Fruit fly (Drosophila melanogaster): ENCODE data around the gene Gss1.

Gene Gss1

dm6 chrX:17856029-17856428, 33.3 kb upstream of the Gss1 start, which contains the start of gene Mco4:
Mco4 (minus strand) TSS chrX:17856129.
- TF ChIP-seq CG34367 (tag; optimal IDR thresholded peaks at IDR 0.05), result no peak
- TF ChIP-seq CG4496 (GFP tag; IDR thresholded peaks at IDR 0.05), result no peak
- no peak for TF ChIP-seq CG14655 (GFP tag; optimal IDR thresholded peaks at IDR 0.05)
- no peak for TF ChIP-seq CG15710 (tag; optimal IDR thresholded peaks at IDR 0.05)
- TF ChIP-seq CG17806 (tag; optimal IDR thresholded peaks at IDR 0.05), result no peak
- no peak for TF ChIP-seq CG8159 (tag; optimal IDR thresholded peaks at IDR 0.05)
- no peak for TF ChIP-seq EcR (GFP tag; optimal IDR thresholded peaks at IDR 0.05)
- no peak for TF ChIP-seq CG9948 (tag; optimal IDR thresholded peaks at IDR 0.05)
- TF ChIP-seq CG32121 (GFP tag; IDR thresholded peaks at IDR 0.05), result no peak
- no peak for TF ChIP-seq CG12605 (GFP tag; IDR thresholded peaks at IDR 0.05)
- no peak for TF ChIP-seq gl (tag; optimal IDR thresholded peaks at IDR 0.05)
- TF ChIP-seq CG13204 (GFP tag; optimal IDR thresholded peaks at IDR 0.05), result no peak
- no peak for TF ChIP-seq Ets98B (GFP tag; IDR thresholded peaks at IDR 0.05)
- no peak for TF ChIP-seq Pif1A (GFP tag; optimal IDR thresholded peaks at IDR 0.05)
- no peak for TF ChIP-seq fd96Ca (GFP tag; IDR thresholded peaks at IDR 0.05)
- TF ChIP-seq rn (GFP tag; IDR thresholded peaks at IDR 0.05), result no peak
- TF ChIP-seq Snoo (tag; optimal IDR thresholded peaks at IDR 0.05), result no peak

DNA sequence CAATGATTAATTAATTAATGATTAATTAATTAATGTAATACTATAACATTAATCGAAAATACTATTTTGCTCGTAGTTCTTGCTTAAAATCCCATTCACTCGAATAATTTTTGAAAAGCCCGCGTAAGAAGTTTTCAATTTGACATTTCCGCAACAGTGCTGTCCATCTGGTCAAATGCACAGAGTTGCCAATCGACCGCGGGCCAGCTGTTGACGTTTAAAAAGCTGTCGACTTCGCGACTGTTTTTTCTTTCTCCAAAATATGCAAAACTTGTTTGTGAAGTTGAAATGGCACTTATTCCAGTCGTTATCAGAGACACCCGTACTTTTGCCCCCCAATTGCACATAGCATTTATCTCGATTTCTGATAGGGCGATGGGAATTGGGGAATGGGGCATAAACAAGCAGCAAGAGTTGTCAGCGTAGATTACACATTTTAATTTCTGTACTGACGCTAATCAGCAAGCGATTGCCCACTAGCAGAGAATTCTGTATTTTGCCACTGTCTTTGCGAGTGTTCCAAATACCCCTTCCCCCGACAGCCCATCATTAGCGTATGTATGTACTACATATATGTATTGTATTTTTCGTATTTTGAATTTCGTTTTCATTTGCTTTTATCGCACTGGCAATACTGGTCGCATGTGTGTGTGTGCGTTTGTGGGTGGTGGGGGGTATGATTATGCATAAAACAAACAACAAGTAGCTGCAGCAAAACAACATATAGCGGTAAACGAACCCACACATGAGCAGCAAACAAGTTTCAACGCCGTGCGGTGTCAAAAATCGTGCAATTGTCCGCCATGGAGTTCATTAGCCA, 32.7 kb upstream of the Gss1 start, which contains the start of gene Srx:
Srx (plus strand) TSS at position 517 of the 820 bp plus-strand sequence.
- TF ChIP-seq CG14655 (GFP tag; optimal IDR thresholded peaks at IDR 0.05) (no peak), rn (GFP tag; IDR thresholded peaks at IDR 0.05) (no peak), CG4496 (GFP tag; IDR thresholded peaks at IDR 0.05) (peak; percentile 65; the same call in 1 of the 3 replicates), CG9948 (tag; optimal IDR thresholded peaks at IDR 0.05) (peak; percentile 1), Pif1B (GFP tag; optimal IDR thresholded peaks at IDR 0.05) (no peak), CG8159 (tag; optimal IDR thresholded peaks at IDR 0.05) (peak; percentile 20), CG13204 (GFP tag; optimal IDR thresholded peaks at IDR 0.05) (no peak), CG8301 (tag; optimal IDR thresholded peaks at IDR 0.05) (no peak), fd96Ca (GFP tag; IDR thresholded peaks at IDR 0.05) (peak; percentile 36; the same call in 1 of the 3 replicates), Ets98B (GFP tag; IDR thresholded peaks at IDR 0.05) (peak; percentile 37; the same call in 1 of the 2 replicates), EcR (GFP tag; optimal IDR thresholded peaks at IDR 0.05) (peak; percentile 56), Pif1A (GFP tag; optimal IDR thresholded peaks at IDR 0.05) (no peak), Snoo (tag; optimal IDR thresholded peaks at IDR 0.05) (no peak), CG15710 (tag; optimal IDR thresholded peaks at IDR 0.05) (peak; percentile 23), CG32121 (GFP tag; IDR thresholded peaks at IDR 0.05) (peak; percentile 35; the same call in 1 of the 2 replicates), CG10348 (GFP tag; IDR thresholded peaks at IDR 0.05) (no peak), CG34367 (tag; optimal IDR thresholded peaks at IDR 0.05) (peak; percentile 1), CG12605 (GFP tag; IDR thresholded peaks at IDR 0.05) (no peak)

DNA sequence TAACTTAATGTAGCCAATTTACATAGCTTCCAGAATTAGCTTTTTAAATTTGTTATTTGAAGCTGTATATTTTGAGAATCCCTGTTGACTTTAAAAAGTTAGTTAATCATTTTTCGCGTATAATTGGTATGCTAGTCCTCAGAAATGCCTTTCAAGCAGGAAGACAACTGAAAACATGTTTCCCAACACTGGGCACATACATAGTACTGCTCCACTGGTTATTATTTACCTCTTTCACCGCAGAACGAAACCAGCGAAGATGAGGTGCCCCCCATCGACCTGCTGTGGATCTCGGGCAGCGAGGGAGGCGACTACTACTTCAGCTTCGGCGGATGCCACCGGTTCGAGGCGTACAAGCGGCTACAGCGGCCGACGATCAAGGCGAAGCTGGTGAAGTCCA, 31.5 kb upstream of the Gss1 start:
- TF ChIP-seq CG12605 (GFP tag; IDR thresholded peaks at IDR 0.05) (no peak), gl (tag; optimal IDR thresholded peaks at IDR 0.05) (no peak), CG9948 (tag; optimal IDR thresholded peaks at IDR 0.05) (no peak), CG17806 (tag; optimal IDR thresholded peaks at IDR 0.05) (no peak), CG8159 (tag; optimal IDR thresholded peaks at IDR 0.05) (no peak), EcR (GFP tag; optimal IDR thresholded peaks at IDR 0.05) (no peak), Snoo (tag; optimal IDR thresholded peaks at IDR 0.05) (no peak), CG13204 (GFP tag; optimal IDR thresholded peaks at IDR 0.05) (no peak), CG34367 (tag; optimal IDR thresholded peaks at IDR 0.05) (no peak), CG32121 (GFP tag; IDR thresholded peaks at IDR 0.05) (no peak)

- TF ChIP-seq Ets98B (GFP tag; IDR thresholded peaks at IDR 0.05) (no peak), CG34367 (tag; optimal IDR thresholded peaks at IDR 0.05) (no peak), rn (GFP tag; IDR thresholded peaks at IDR 0.05) (no peak), fd96Ca (GFP tag; IDR thresholded peaks at IDR 0.05) (no peak), D1 (tag; optimal IDR thresholded peaks at IDR 0.05) (no peak)
Observed at dm6 chrX:17860711-17861110, 28.6 kb upstream of the Gss1 start, which contains the start of the genes Arp8 and CG6769. Arp8 (minus strand) TSS chrX:17860800. CG6769 (plus strand) TSS chrX:17861002.

DNA sequence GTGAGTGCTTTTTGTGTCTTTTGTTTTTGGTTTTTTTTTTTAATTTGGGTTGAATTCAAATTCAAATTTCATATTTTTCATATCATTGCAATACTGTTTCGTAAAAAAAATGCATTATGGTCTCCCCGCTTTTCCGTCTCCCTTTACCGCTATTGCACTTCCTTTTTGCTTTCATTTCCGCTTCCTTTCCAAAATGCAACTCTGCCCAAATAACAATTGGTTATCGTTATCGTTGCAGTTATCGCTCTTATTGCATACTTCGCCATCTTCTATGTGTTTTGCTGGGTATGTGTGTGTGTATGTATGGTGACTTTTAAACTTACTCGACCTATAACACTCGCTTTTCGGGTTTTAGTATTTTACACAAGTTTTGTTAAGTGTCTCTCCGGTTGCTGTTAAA, 24.2 kb upstream of the Gss1 start:
- TF ChIP-seq Ets98B (GFP tag; IDR thresholded peaks at IDR 0.05), result no peak
- no peak for TF ChIP-seq CG32121 (GFP tag; IDR thresholded peaks at IDR 0.05)
- no peak for TF ChIP-seq CG12605 (GFP tag; IDR thresholded peaks at IDR 0.05)
- TF ChIP-seq CG9948 (tag; optimal IDR thresholded peaks at IDR 0.05), result no peak

- TF ChIP-seq fd96Ca (GFP tag; IDR thresholded peaks at IDR 0.05) (peak; percentile 28; the same call in 1 of the 3 replicates), D1 (tag; optimal IDR thresholded peaks at IDR 0.05) (no peak), Pif1B (GFP tag; optimal IDR thresholded peaks at IDR 0.05) (no peak), Snoo (tag; optimal IDR thresholded peaks at IDR 0.05) (no peak), EcR (GFP tag; optimal IDR thresholded peaks at IDR 0.05) (peak; percentile 44), CG17806 (tag; optimal IDR thresholded peaks at IDR 0.05) (no peak), CG12605 (GFP tag; IDR thresholded peaks at IDR 0.05) (0 out of 2 replicates have a peak, but pooled peaks have one; percentile 31), CG4496 (GFP tag; IDR thresholded peaks at IDR 0.05) (peak; percentile 49; the same call in 1 of the 3 replicates), CG13204 (GFP tag; optimal IDR thresholded peaks at IDR 0.05) (no peak), Pif1A (GFP tag; optimal IDR thresholded peaks at IDR 0.05) (peak; percentile 29)
Observed at dm6 chrX:17870614-17871394, 18.5 kb upstream of the Gss1 start.

Measured in whole organism, pupa.